Worm (Caenorhabditis elegans) whole organism, young adult: ENCODE measurements around the gene B0334.5.

ENCODE experiments used
- B0019.2 ChIP-seq: fragments of 200-800 bp; sonication (Bioruptor generic); conservative IDR thresholded peaks from 2 replicates; pipeline ENCODE4 v1.3.6; 2022; ENCODE audit warnings: missing genetic modification reagents, missing genetic modification characterization, missing compliant biosample characterization
- B0035.1 ChIP-seq: sonication (generic microtip); optimal IDR thresholded peaks from 2 replicates; lab custom pipeline; 2016; ENCODE audit warnings: missing genetic modification characterization, mild to moderate bottlenecking, missing compliant biosample characterization, missing genotype, missing genetic modification reagents
- B0261.1 ChIP-seq: sonication (generic microtip); optimal IDR thresholded peaks from 2 replicates; lab custom pipeline; 2016; ENCODE audit warnings: mild to moderate bottlenecking, missing genetic modification characterization, moderate library complexity, missing compliant biosample characterization
- B0336.3 ChIP-seq: fragments of 200-800 bp; sonication (Bioruptor generic); IDR thresholded peaks from 2 replicates; pipeline ENCODE4 v1.3.6; 2022; ENCODE audit warnings: missing genetic modification characterization, missing compliant biosample characterization
- D2030.7 ChIP-seq: fragments of 200-800 bp; sonication (Bioruptor generic); IDR thresholded peaks from 2 replicates; pipeline ENCODE4 v1.3.6; 2022; ENCODE audit warnings: missing genetic modification reagents, missing genetic modification characterization, missing compliant biosample characterization
- F10E7.11 ChIP-seq: sonication (generic microtip); optimal IDR thresholded peaks from 2 replicates; lab custom pipeline; 2017; ENCODE audit warnings: mild to moderate bottlenecking, missing genetic modification characterization, moderate library complexity, missing compliant biosample characterization
- F52B5.7 ChIP-seq: sonication (generic microtip); optimal IDR thresholded peaks from 2 replicates; lab custom pipeline; 2016; ENCODE audit warnings: mild to moderate bottlenecking, missing genetic modification characterization, missing compliant biosample characterization
- F55B11.4 ChIP-seq: sonication (generic microtip); optimal IDR thresholded peaks from 2 replicates; lab custom pipeline; 2016; ENCODE audit warnings: missing compliant biosample characterization, missing genetic modification characterization, borderline replicate concordance; ENCODE audit not compliant: insufficient read depth
- F57A8.1 ChIP-seq: fragments of 200-800 bp; sonication (Bioruptor generic); optimal IDR thresholded peaks from 2 replicates; lab custom pipeline; 2018; ENCODE audit warnings: mild to moderate bottlenecking, missing genetic modification characterization, moderate library complexity, missing compliant biosample characterization
- F57C9.4 ChIP-seq: sonication (generic microtip); optimal IDR thresholded peaks from 2 replicates; lab custom pipeline; 2017; ENCODE audit warnings: mild to moderate bottlenecking, missing genetic modification characterization, missing compliant biosample characterization
- Y95B8A.8 ChIP-seq: fragments of 200-800 bp; sonication (Bioruptor generic); IDR thresholded peaks from 2 replicates; pipeline ENCODE4 v1.3.6; 2022; ENCODE audit warnings: missing genetic modification reagents, missing genetic modification characterization, missing compliant biosample characterization
- ZK185.1 ChIP-seq: sonication (generic microtip); optimal IDR thresholded peaks from 2 replicates; lab custom pipeline; 2016; ENCODE audit warnings: mild to moderate bottlenecking, missing genetic modification characterization, missing compliant biosample characterization; ENCODE audit not compliant: poor library complexity, severe bottlenecking
- akir-1 ChIP-seq: fragments of 200-800 bp; sonication (Bioruptor generic); optimal IDR thresholded peaks from 2 replicates; lab custom pipeline; 2018; ENCODE audit warnings: mild to moderate bottlenecking, missing genetic modification characterization, moderate library complexity, missing compliant biosample characterization
- aptf-2 ChIP-seq: fragments of 200-800 bp; sonication (Bioruptor generic); conservative IDR thresholded peaks from 2 replicates; pipeline ENCODE4 v1.3.6; 2022; ENCODE audit warnings: missing genetic modification reagents, missing genetic modification characterization, missing compliant biosample characterization
- atf-7 ChIP-seq: sonication (generic microtip); optimal IDR thresholded peaks from 2 replicates; lab custom pipeline; 2017; ENCODE audit warnings: mild to moderate bottlenecking, missing genetic modification characterization, missing compliant biosample characterization
- attf-6 ChIP-seq: fragments of 200-800 bp; sonication (Bioruptor generic); IDR thresholded peaks from 2 replicates; pipeline ENCODE4 v1.3.6; 2022; ENCODE audit warnings: missing genetic modification reagents, missing genetic modification characterization, missing compliant biosample characterization
- bed-1 ChIP-seq: fragments of 200-800 bp; sonication (Bioruptor generic); IDR thresholded peaks from 2 replicates; pipeline ENCODE4 v1.3.6; 2022; ENCODE audit warnings: missing genetic modification reagents, missing genetic modification characterization, missing compliant biosample characterization
- ccch-3 ChIP-seq: fragments of 200-800 bp; sonication (Bioruptor generic); optimal IDR thresholded peaks from 2 replicates; lab custom pipeline; 2018; ENCODE audit warnings: mild to moderate bottlenecking, missing genetic modification characterization, missing compliant biosample characterization
- ceh-27 ChIP-seq: fragments of 200-800 bp; sonication (Bioruptor generic); optimal IDR thresholded peaks from 2 replicates; lab custom pipeline; 2018; ENCODE audit warnings: mild to moderate bottlenecking, missing genetic modification characterization, moderate library complexity, missing compliant biosample characterization
- ceh-79 ChIP-seq: sonication (generic microtip); optimal IDR thresholded peaks from 2 replicates; lab custom pipeline; 2017; ENCODE audit warnings: mild to moderate bottlenecking, missing genetic modification characterization, missing compliant biosample characterization
- ceh-91 ChIP-seq: fragments of 200-800 bp; sonication (Bioruptor generic); IDR thresholded peaks from 2 replicates; pipeline ENCODE4 v1.3.6; 2022; ENCODE audit warnings: missing genetic modification reagents, missing genetic modification characterization, missing compliant biosample characterization
- chd-7 ChIP-seq: sonication (generic microtip); optimal IDR thresholded peaks from 2 replicates; lab custom pipeline; 2016; ENCODE audit warnings: mild to moderate bottlenecking, missing genetic modification characterization, moderate library complexity, missing compliant biosample characterization
- dox-1 ChIP-seq: fragments of 200-800 bp; sonication (Bioruptor generic); IDR thresholded peaks from 2 replicates; pipeline ENCODE4 v1.3.6; 2022; ENCODE audit warnings: missing genetic modification reagents, missing genetic modification characterization, missing compliant biosample characterization
- dpl-1 ChIP-seq: fragments of 150-350 bp; optimal IDR thresholded peaks from 2 replicates; lab custom pipeline; 2014; ENCODE audit warnings: missing biosample characterization, missing genetic modification reagents, missing genetic modification characterization
- egl-18 ChIP-seq: fragments of 200-800 bp; sonication (Bioruptor generic); IDR thresholded peaks from 2 replicates; pipeline ENCODE4 v1.3.6; 2022; ENCODE audit warnings: missing genetic modification reagents, missing genetic modification characterization, missing compliant biosample characterization
- fkh-3 ChIP-seq: sonication (generic microtip); optimal IDR thresholded peaks from 2 replicates; lab custom pipeline; 2016; ENCODE audit warnings: mild to moderate bottlenecking, missing genetic modification characterization, missing compliant biosample characterization
- gei-17 ChIP-seq: fragments of 200-800 bp; sonication (Bioruptor generic); optimal IDR thresholded peaks from 2 replicates; lab custom pipeline; 2018; ENCODE audit warnings: mild to moderate bottlenecking, missing genetic modification characterization, missing compliant biosample characterization
- lin-26 ChIP-seq: fragments of 200-800 bp; sonication (Bioruptor generic); IDR thresholded peaks from 2 replicates; pipeline ENCODE4 v1.3.6; 2022; ENCODE audit warnings: missing genetic modification reagents, missing genetic modification characterization, missing compliant biosample characterization
- lin-35 ChIP-seq, 3 experiments: fragments of 150-350 bp in 2 of 3; sonication (generic microtip) in 1 of 3; optimal IDR thresholded peaks; 2 replicates each; lab custom pipeline; 2014 to 2018; ENCODE audit warnings: missing biosample characterization in 3 of 3, missing genetic modification characterization in 3 of 3, missing genetic modification reagents in 3 of 3
- lsy-27 ChIP-seq: sonication (generic microtip); optimal IDR thresholded peaks from 2 replicates; lab custom pipeline; 2017; ENCODE audit warnings: missing genetic modification characterization, mild to moderate bottlenecking, missing compliant biosample characterization, antibody characterized with exemption, missing genotype, borderline replicate concordance; ENCODE audit not compliant: insufficient read depth
- mes-4 ChIP-seq: sonication (generic microtip); optimal IDR thresholded peaks from 2 replicates; lab custom pipeline; 2016; ENCODE audit warnings: missing genotype, missing genetic modification characterization, missing compliant biosample characterization
- nfya-2 ChIP-seq: fragments of 200-800 bp; sonication (Bioruptor generic); IDR thresholded peaks from 2 replicates; pipeline ENCODE4 v1.3.6; 2022; ENCODE audit warnings: missing genetic modification reagents, missing genetic modification characterization, missing compliant biosample characterization
- snpc-3.4 ChIP-seq: sonication (generic microtip); optimal IDR thresholded peaks from 2 replicates; lab custom pipeline; 2017; ENCODE audit warnings: missing genetic modification characterization, mild to moderate bottlenecking, missing compliant biosample characterization, antibody characterized with exemption, moderate library complexity, missing genotype, missing genetic modification reagents
- snpc-4 ChIP-seq, 5 experiments: fragments of 150-350 bp in 1 of 5; sonication (generic microtip) in 4 of 5; optimal IDR thresholded peaks; 2 replicates each; lab custom pipeline; 2014 to 2018; ENCODE audit warnings: missing genetic modification characterization in 5 of 5, missing biosample characterization in 3 of 5, antibody characterized with exemption in 2 of 5, mild to moderate bottlenecking in 2 of 5, missing compliant biosample characterization in 2 of 5, missing genotype in 2 of 5, moderate library complexity in 2 of 5, missing genetic modification reagents in 1 of 5
- tbp1 ChIP-seq: fragments of 200-800 bp; sonication (Bioruptor generic); optimal IDR thresholded peaks from 2 replicates; lab custom pipeline; 2018; ENCODE audit warnings: mild to moderate bottlenecking, missing genetic modification characterization, missing compliant biosample characterization
- unc-130 ChIP-seq: sonication (generic microtip); optimal IDR thresholded peaks from 2 replicates; lab custom pipeline; 2016; ENCODE audit warnings: missing genetic modification reagents, missing genetic modification characterization, missing compliant biosample characterization
- ztf-18 ChIP-seq: sonication (generic microtip); optimal IDR thresholded peaks from 2 replicates; lab custom pipeline; 2016; ENCODE audit warnings: missing genotype, mild to moderate bottlenecking, missing genetic modification characterization, missing compliant biosample characterization
- ztf-22 ChIP-seq: fragments of 200-800 bp; sonication (Bioruptor generic); optimal IDR thresholded peaks from 2 replicates; lab custom pipeline; 2018; ENCODE audit warnings: mild to moderate bottlenecking, missing genetic modification characterization, moderate library complexity, missing compliant biosample characterization
- ztf-26 ChIP-seq: sonication (generic microtip); optimal IDR thresholded peaks from 2 replicates; lab custom pipeline; 2017; ENCODE audit warnings: missing genetic modification characterization, missing compliant biosample characterization
- ztf-28 ChIP-seq: fragments of 200-800 bp; sonication (Bioruptor generic); IDR thresholded peaks from 2 replicates; pipeline ENCODE4 v1.3.6; 2022; ENCODE audit warnings: missing genetic modification reagents, missing genetic modification characterization, missing compliant biosample characterization
- ztf-6 ChIP-seq: fragments of 200-800 bp; sonication (Bioruptor generic); IDR thresholded peaks from 2 replicates; pipeline ENCODE4 v1.3.6; 2022; ENCODE audit warnings: missing genetic modification reagents, missing genetic modification characterization, missing compliant biosample characterization

The B0334.5 gene

DNA sequence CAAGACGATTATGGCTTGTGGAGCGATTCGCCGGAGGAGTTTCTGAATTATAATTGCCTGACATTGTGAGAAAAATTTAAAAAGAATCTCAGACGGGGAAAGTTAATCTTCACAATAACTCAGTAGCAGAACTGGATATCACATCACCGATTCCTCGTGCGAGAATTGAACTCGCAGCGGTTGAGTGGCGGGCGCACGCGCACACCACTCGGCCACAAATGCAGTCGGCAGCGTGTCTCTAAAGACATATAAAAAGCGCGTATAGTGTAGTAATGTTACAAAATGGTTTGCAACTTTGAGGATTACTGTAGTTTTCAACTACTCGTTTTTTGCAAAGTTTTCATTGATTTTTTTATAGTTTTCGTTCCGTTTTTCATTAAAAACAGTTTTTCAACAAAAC lies 12.9 kb upstream of the B0334.5 start (continued):
- TF ChIP-seq ceh-27 (GFP tag; lab: Kevin White, UChicago) (peak; percentile 94), dpl-1 (GFP tag; lab: Kevin White, UChicago) (peak; percentile 17), chd-7 (tag; lab: Kevin White, UChicago) (peak; percentile 93), egl-18 (peak; percentile 85), ztf-6 (GFP tag; lab: Robert Waterston, UW) (peak; percentile 90), ztf-28 (GFP tag; lab: Robert Waterston, UW) (peak; percentile 75; the same call in 1 of the 2 replicates), F52B5.7 (tag; lab: Kevin White, UChicago) (peak; percentile 98), snpc-4 (GFP tag; optimal IDR thresholded peaks at IDR 0.05; lab: Kevin White, UChicago) (peak; percentile 83), snpc-4 (tag; optimal IDR thresholded peaks at IDR 0.05; lab: Kevin White, UChicago) (peak; percentile 62 to 82 (median 77)), lin-26 (peak; percentile 99), snpc-3.4 (tag; lab: Kevin White, UChicago) (peak; percentile 93), atf-7 (tag; lab: Kevin White, UChicago) (peak; percentile 86), D2030.7 (GFP tag; lab: Robert Waterston, UW) (peak; percentile 90), akir-1 (GFP tag; lab: Kevin White, UChicago) (peak; percentile 66), fkh-3 (peak; percentile 97), tbp1 (GFP tag; lab: Kevin White, UChicago) (peak; percentile 100), B0261.1 (tag; lab: Kevin White, UChicago) (peak; percentile 98), lsy-27 (tag; lab: Kevin White, UChicago) (peak; percentile 72), dox-1 (GFP tag; lab: Robert Waterston, UW) (peak; percentile 94), ccch-3 (GFP tag; lab: Kevin White, UChicago) (peak; percentile 67), nfya-2 (GFP tag; lab: Robert Waterston, UW) (0 out of 2 replicates have a peak, but pooled peaks have one; percentile 46), unc-130 (GFP tag; lab: Kevin White, UChicago) (peak; percentile 62), B0035.1 (tag; lab: Kevin White, UChicago) (peak; percentile 76), F57A8.1 (GFP tag; lab: Kevin White, UChicago) (peak; percentile 98), bed-1 (GFP tag; lab: Robert Waterston, UW) (peak; percentile 87; the same call in 1 of the 2 replicates), B0019.2 (peak; percentile 72), aptf-2 (GFP tag; lab: Robert Waterston, UW) (0 out of 2 replicates have a peak, but pooled peaks have one; percentile 58), F55B11.4 (no peak), ZK185.1 (tag; lab: Kevin White, UChicago) (peak; percentile 95), mes-4 (peak; percentile 90), B0336.3 (peak; percentile 87), attf-6 (peak; percentile 79), gei-17 (GFP tag; lab: Kevin White, UChicago) (peak; percentile 47), ztf-18 (tag; lab: Kevin White, UChicago) (peak; percentile 89), F57C9.4 (tag; lab: Kevin White, UChicago) (peak; percentile 72), Y95B8A.8 (GFP tag; lab: Robert Waterston, UW) (0 out of 2 replicates have a peak, but pooled peaks have one; percentile 31), ceh-79 (tag; lab: Kevin White, UChicago) (peak; percentile 91), ztf-26 (peak; percentile 87), F10E7.11 (tag; lab: Kevin White, UChicago) (peak; percentile 92), ceh-91 (GFP tag; lab: Robert Waterston, UW) (peak; percentile 58; the same call in 1 of the 2 replicates), ztf-22 (peak; percentile 57), lin-35 (GFP tag; optimal IDR thresholded peaks at IDR 0.05; lab: Kevin White, UChicago) (peak in 1 of 3 experiments; percentile 78)
